Fruit fly (Drosophila melanogaster) whole organism, embryonic: ENCODE measurements around the gene can.

Experiments used
- ATbp ChIP-seq: fragments of 200-800 bp; sonication (Bioruptor generic); optimal IDR thresholded peaks from 2 replicates; lab custom pipeline; 2017; ENCODE audit warnings: missing biosample characterization, mild to moderate bottlenecking, missing genetic modification characterization, missing genetic modification reagents
- B-H2 ChIP-seq: fragments of 200-800 bp; sonication (Bioruptor generic); optimal IDR thresholded peaks from 2 replicates; lab custom pipeline; 2018; ENCODE audit warnings: missing biosample characterization, mild to moderate bottlenecking, missing genetic modification characterization
- CG12391 ChIP-seq: fragments of 200-800 bp; sonication (Bioruptor generic); optimal IDR thresholded peaks from 3 replicates; lab custom pipeline; 2018; ENCODE audit warnings: missing biosample characterization, mild to moderate bottlenecking, missing genetic modification characterization, moderate library complexity
- CG14441 ChIP-seq: fragments of 200-800 bp; sonication (Bioruptor generic); IDR thresholded peaks from 2 replicates; pipeline ENCODE4 v1.3.6; 2022; ENCODE audit warnings: missing biosample characterization, missing genetic modification characterization
- CG14965 ChIP-seq: fragments of 200-800 bp; sonication (Bioruptor generic); optimal IDR thresholded peaks from 2 replicates; lab custom pipeline; 2016; ENCODE audit warnings: missing biosample characterization, missing genetic modification characterization, borderline replicate concordance
- CG15696 ChIP-seq: fragments of 200-800 bp; sonication (Bioruptor generic); optimal IDR thresholded peaks from 2 replicates; lab custom pipeline; 2019; ENCODE audit warnings: missing biosample characterization, mild to moderate bottlenecking, missing genetic modification characterization, moderate library complexity
- CG2199 ChIP-seq: fragments of 200-800 bp; sonication (Bioruptor generic); IDR thresholded peaks from 3 replicates; pipeline ENCODE4 v1.3.6; 2022; ENCODE audit warnings: missing biosample characterization, missing genetic modification characterization
- CG30020 ChIP-seq: fragments of 200-800 bp; optimal IDR thresholded peaks from 2 replicates; lab custom pipeline; 2019; ENCODE audit warnings: missing biosample characterization, mild to moderate bottlenecking, missing genetic modification characterization, moderate library complexity
- CG31365 ChIP-seq: fragments of 200-800 bp; sonication (Bioruptor generic); optimal IDR thresholded peaks from 2 replicates; lab custom pipeline; 2018; ENCODE audit warnings: missing biosample characterization, mild to moderate bottlenecking, missing genetic modification characterization
- CG5245 ChIP-seq: fragments of 200-800 bp; sonication (Bioruptor generic); optimal IDR thresholded peaks from 3 replicates; lab custom pipeline; 2016; ENCODE audit warnings: missing biosample characterization, missing genetic modification characterization
- CG6654 ChIP-seq: fragments of 200-800 bp; sonication (Bioruptor generic); optimal IDR thresholded peaks from 2 replicates; lab custom pipeline; 2017; ENCODE audit warnings: missing biosample characterization, mild to moderate bottlenecking, missing genetic modification characterization
- CG8290 ChIP-seq, 3 experiments: fragments of 200-800 bp; sonication (Bioruptor generic); optimal IDR thresholded peaks; 2 replicates each; lab custom pipeline; 2016 to 2019; ENCODE audit warnings: missing biosample characterization in 3 of 3, missing genetic modification characterization in 3 of 3, mild to moderate bottlenecking in 2 of 3, moderate library complexity in 1 of 3
- CG8765 ChIP-seq: fragments of 200-800 bp; sonication (Bioruptor generic); IDR thresholded peaks from 2 replicates; pipeline ENCODE4 v1.3.6; 2022; ENCODE audit warnings: missing biosample characterization, missing genetic modification characterization
- CTCF ChIP-seq: fragments of 200-800 bp; sonication (Bioruptor generic); optimal IDR thresholded peaks from 2 replicates; lab custom pipeline; 2017; ENCODE audit warnings: missing biosample characterization, mild to moderate bottlenecking, missing genetic modification characterization, moderate library complexity
- CrebB ChIP-seq: fragments of 200-800 bp; sonication (Bioruptor generic); optimal IDR thresholded peaks from 3 replicates; lab custom pipeline; 2018; ENCODE audit warnings: missing biosample characterization, mild to moderate bottlenecking, missing genetic modification characterization
- H15 ChIP-seq: fragments of 200-800 bp; sonication (Bioruptor generic); IDR thresholded peaks from 3 replicates; pipeline ENCODE4 v1.3.6; 2022; ENCODE audit warnings: missing biosample characterization, missing genetic modification characterization
- HLH3B ChIP-seq: fragments of 200-800 bp; sonication (Bioruptor generic); IDR thresholded peaks from 2 replicates; pipeline ENCODE4 v1.3.6; 2022; ENCODE audit warnings: missing biosample characterization, missing genetic modification characterization
- HLH4C ChIP-seq: fragments of 200-800 bp; sonication (Bioruptor generic); IDR thresholded peaks from 3 replicates; pipeline ENCODE4 v1.3.6; 2022; ENCODE audit warnings: missing biosample characterization, missing genetic modification characterization; ENCODE audit not compliant: partially characterized antibody
- HmgD ChIP-seq: fragments of 200-800 bp; sonication (Bioruptor generic); optimal IDR thresholded peaks from 3 replicates; lab custom pipeline; 2016; ENCODE audit warnings: missing biosample characterization, missing genetic modification characterization
- Hr78 ChIP-seq, 2 experiments: fragments of 200-800 bp in 1 of 2; fragments of >200 bp in 1 of 2; sonication (Bioruptor generic) in 1 of 2; optimal IDR thresholded peaks; 2 replicates each; lab custom pipeline; 2017 to 2019; ENCODE audit warnings: missing biosample characterization in 2 of 2, missing genetic modification characterization in 2 of 2, mild to moderate bottlenecking in 1 of 2, moderate library complexity in 1 of 2
- Jarid2 ChIP-seq: fragments of 200-800 bp; sonication (Bioruptor generic); optimal IDR thresholded peaks from 3 replicates; lab custom pipeline; 2017; ENCODE audit warnings: mild to moderate bottlenecking, missing biosample characterization, missing genetic modification reagents, missing genetic modification characterization
- Meics ChIP-seq: fragments of 200-800 bp; sonication (Bioruptor generic); optimal IDR thresholded peaks from 2 replicates; lab custom pipeline; 2017; ENCODE audit warnings: missing biosample characterization, mild to moderate bottlenecking, missing genetic modification characterization
- Mrtf ChIP-seq: fragments of 200-800 bp; sonication (Bioruptor generic); IDR thresholded peaks from 3 replicates; pipeline ENCODE4 v1.3.6; 2022; ENCODE audit warnings: missing biosample characterization, missing genetic modification characterization
- Myb ChIP-seq: fragments of 200-800 bp; sonication (Bioruptor generic); optimal IDR thresholded peaks from 2 replicates; lab custom pipeline; 2016; ENCODE audit warnings: missing biosample characterization, missing genetic modification characterization
- Nf-YB ChIP-seq: fragments of 200-800 bp; sonication (Bioruptor generic); optimal IDR thresholded peaks from 3 replicates; lab custom pipeline; 2019; ENCODE audit warnings: missing biosample characterization, mild to moderate bottlenecking, missing genetic modification characterization, moderate library complexity
- Nf-YC ChIP-seq: fragments of 200-800 bp; optimal IDR thresholded peaks from 3 replicates; lab custom pipeline; 2019; ENCODE audit warnings: missing biosample characterization, mild to moderate bottlenecking, missing genetic modification characterization, moderate library complexity
- Six4 ChIP-seq: fragments of 200-800 bp; sonication (Bioruptor generic); optimal IDR thresholded peaks from 2 replicates; lab custom pipeline; 2016; ENCODE audit warnings: missing biosample characterization, missing genetic modification characterization
- ac ChIP-seq: fragments of 200-800 bp; sonication (Bioruptor generic); optimal IDR thresholded peaks from 3 replicates; lab custom pipeline; 2017; ENCODE audit warnings: missing biosample characterization, mild to moderate bottlenecking, missing genetic modification characterization
- ara ChIP-seq: fragments of 200-800 bp; sonication (Bioruptor generic); IDR thresholded peaks from 2 replicates; pipeline ENCODE4 v1.3.6; 2022; ENCODE audit warnings: missing biosample characterization, missing genetic modification characterization
- btn ChIP-seq: fragments of 200-800 bp; sonication (Bioruptor generic); optimal IDR thresholded peaks from 2 replicates; lab custom pipeline; 2016; ENCODE audit warnings: missing biosample characterization, missing genetic modification characterization
- cad ChIP-seq: fragments of >200 bp; optimal IDR thresholded peaks from 2 replicates; lab custom pipeline; 2017; ENCODE audit warnings: missing biosample characterization, missing genetic modification characterization
- cg ChIP-seq: fragments of 200-800 bp; sonication (Bioruptor generic); optimal IDR thresholded peaks from 3 replicates; lab custom pipeline; 2019; ENCODE audit warnings: missing biosample characterization, mild to moderate bottlenecking, missing genetic modification characterization, moderate library complexity
- chn ChIP-seq: fragments of 200-800 bp; sonication (Bioruptor generic); optimal IDR thresholded peaks from 2 replicates; lab custom pipeline; 2016; ENCODE audit warnings: missing biosample characterization, missing genetic modification characterization
- disco-r ChIP-seq: fragments of 200-800 bp; sonication (Bioruptor generic); optimal IDR thresholded peaks from 2 replicates; lab custom pipeline; 2016; ENCODE audit warnings: missing biosample characterization, missing genetic modification characterization
- esg ChIP-seq: fragments of 200-800 bp; sonication (Bioruptor generic); conservative IDR thresholded peaks from 2 replicates; pipeline ENCODE4 v1.3.6; 2022; ENCODE audit warnings: missing biosample characterization, missing genetic modification characterization
- fd102C ChIP-seq: fragments of 200-800 bp; sonication (Bioruptor generic); optimal IDR thresholded peaks from 2 replicates; lab custom pipeline; 2018; ENCODE audit warnings: missing biosample characterization, mild to moderate bottlenecking, missing genetic modification characterization, moderate library complexity
- fru ChIP-seq: fragments of >200 bp; optimal IDR thresholded peaks from 2 replicates; lab custom pipeline; 2017
- insv ChIP-seq, 2 experiments: fragments of 200-800 bp; sonication (Bioruptor generic); optimal IDR thresholded peaks; 3 replicates each; lab custom pipeline; 2016 to 2018; ENCODE audit warnings: missing biosample characterization in 2 of 2, missing genetic modification characterization in 2 of 2
- onecut ChIP-seq: fragments of 200-800 bp; sonication (Bioruptor generic); IDR thresholded peaks from 2 replicates; pipeline ENCODE4 v1.3.6; 2022; ENCODE audit warnings: missing biosample characterization, missing genetic modification characterization
- sna ChIP-seq: fragments of 200-800 bp; sonication (Bioruptor generic); IDR thresholded peaks from 2 replicates; pipeline ENCODE4 v1.3.6; 2022; ENCODE audit warnings: missing biosample characterization, missing genetic modification characterization; ENCODE audit not compliant: partially characterized antibody
- sqz ChIP-seq: fragments of 200-800 bp; sonication (Bioruptor generic); optimal IDR thresholded peaks from 3 replicates; lab custom pipeline; 2018; ENCODE audit warnings: missing biosample characterization, mild to moderate bottlenecking, missing genetic modification characterization
- stwl ChIP-seq: fragments of 200-800 bp; sonication (Bioruptor generic); optimal IDR thresholded peaks from 3 replicates; lab custom pipeline; 2018; ENCODE audit warnings: missing biosample characterization, mild to moderate bottlenecking, missing genetic modification characterization, moderate library complexity
- tll ChIP-seq, 2 experiments: fragments of 200-800 bp in 1 of 2; fragments of >200 bp in 1 of 2; sonication (Bioruptor generic) in 1 of 2; optimal IDR thresholded peaks; 2 replicates each; lab custom pipeline; 2017 to 2019; ENCODE audit warnings: missing biosample characterization in 2 of 2, missing genetic modification characterization in 2 of 2, mild to moderate bottlenecking in 1 of 2, moderate library complexity in 1 of 2
- vnd ChIP-seq: fragments of 200-800 bp; sonication (Bioruptor generic); IDR thresholded peaks from 3 replicates; pipeline ENCODE4 v1.3.6; 2022; ENCODE audit warnings: missing biosample characterization, missing genetic modification characterization; ENCODE audit not compliant: partially characterized antibody
- wek ChIP-seq: fragments of 200-800 bp; sonication (Bioruptor generic); optimal IDR thresholded peaks from 3 replicates; lab custom pipeline; 2018; ENCODE audit warnings: missing biosample characterization, mild to moderate bottlenecking, missing genetic modification characterization, moderate library complexity
- yki ChIP-seq: fragments of >200 bp; optimal IDR thresholded peaks from 3 replicates; lab custom pipeline; 2018
- zen ChIP-seq: fragments of 200-800 bp; sonication (Bioruptor generic); optimal IDR thresholded peaks from 3 replicates; lab custom pipeline; 2018; ENCODE audit warnings: missing biosample characterization, mild to moderate bottlenecking, missing genetic modification characterization, moderate library complexity

Gene can

DNA sequence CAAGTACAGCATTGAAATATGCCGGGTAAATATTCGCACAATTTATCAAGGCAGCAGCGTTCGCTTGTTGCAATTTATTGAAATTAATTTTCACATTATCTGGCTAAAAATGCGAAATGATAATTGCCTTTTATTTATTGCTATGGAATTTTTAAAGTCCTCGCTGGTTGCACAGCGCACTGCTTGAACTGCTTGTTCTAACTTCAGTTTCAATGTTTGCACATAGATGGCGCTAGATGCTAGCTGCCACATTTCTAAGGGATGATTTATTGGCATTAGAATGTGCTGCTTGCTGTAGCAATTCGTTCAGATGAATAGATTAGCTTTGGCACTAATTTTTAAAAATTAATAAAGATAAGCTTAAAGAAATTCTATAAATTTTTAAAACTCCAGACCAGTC is 18.0 kb upstream of the can start (continued):
- peak; percentile 8 for TF ChIP-seq Jarid2
- peak; percentile 22 for TF ChIP-seq CG14965 (GFP tag; lab: Kevin White, UChicago)
- TF ChIP-seq CG31365, result peak; percentile 98
- no peak for TF ChIP-seq btn (GFP tag; lab: Kevin White, UChicago)
- no peak for TF ChIP-seq Myb (GFP tag; lab: Kevin White, UChicago)
- TF ChIP-seq tll (GFP tag; optimal IDR thresholded peaks at IDR 0.05; lab: Kevin White, UChicago), result peak in 1 of 2 experiments; percentile 11
- TF ChIP-seq HmgD (GFP tag; lab: Kevin White, UChicago), result peak; percentile 52
- TF ChIP-seq onecut (GFP tag; lab: Robert Waterston, UW), result 0 out of 2 replicates have a peak, but pooled peaks have one; percentile 21
- no peak for TF ChIP-seq B-H2 (GFP tag; lab: Kevin White, UChicago)

dm6 chr3L:10283946-10284345 is 17.0 kb upstream of the can start:
- TF ChIP-seq H15 (GFP tag; lab: Robert Waterston, UW) (no peak), fru (lab: Kevin White, UChicago) (no peak), chn (GFP tag; lab: Kevin White, UChicago) (no peak), CG31365 (no peak), Hr78 (GFP tag; optimal IDR thresholded peaks at IDR 0.05; lab: Kevin White, UChicago) (no peak), sqz (GFP tag; lab: Kevin White, UChicago) (no peak), wek (GFP tag; lab: Kevin White, UChicago) (no peak), CG14441 (GFP tag; lab: Robert Waterston, UW) (no peak), yki (lab: Kevin White, UChicago) (no peak), Meics (no peak), vnd (no peak), disco-r (GFP tag; lab: Kevin White, UChicago) (no peak), ATbp (GFP tag; lab: Kevin White, UChicago) (no peak), Mrtf (GFP tag; lab: Robert Waterston, UW) (no peak), CG30020 (tag; lab: Kevin White, UChicago) (no peak), CG12391 (no peak), HLH4C (GFP tag; lab: Robert Waterston, UW) (no peak)
- TF ChIP-seq, all 482 proteins: peak for 0

DNA sequence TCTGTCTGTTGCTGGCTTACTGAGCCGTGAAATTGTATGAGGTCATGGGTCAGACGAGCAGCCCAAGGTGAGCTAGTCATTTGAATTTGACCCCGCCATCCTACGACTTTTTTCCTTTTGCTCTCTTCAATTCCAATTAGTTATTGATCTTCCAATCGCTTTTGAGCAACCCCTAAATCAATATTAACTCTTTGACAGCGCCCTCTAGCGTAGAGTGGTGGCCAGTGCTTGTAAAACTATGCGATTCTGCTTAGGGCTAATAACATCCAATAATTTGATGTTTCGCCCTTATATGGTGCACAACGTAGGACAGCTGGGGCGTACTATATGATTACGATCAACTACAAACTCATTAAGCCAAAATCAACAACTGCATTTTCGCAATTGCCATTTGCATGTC is 14.9 kb upstream of the can start:
- TF ChIP-seq CG5245 (peak; percentile 1), onecut (GFP tag; lab: Robert Waterston, UW) (peak; percentile 69), Jarid2 (peak; percentile 36), CG15696 (tag; lab: Kevin White, UChicago) (peak; percentile 54), HLH3B (GFP tag; lab: Robert Waterston, UW) (no peak), ara (GFP tag; lab: Robert Waterston, UW) (0 out of 2 replicates have a peak, but pooled peaks have one; percentile 27), stwl (peak; percentile 43), insv (GFP tag; optimal IDR thresholded peaks at IDR 0.05; lab: Kevin White, UChicago) (peak in 1 of 2 experiments; percentile 77), esg (GFP tag; lab: Robert Waterston, UW) (no peak), HLH4C (GFP tag; lab: Robert Waterston, UW) (0 out of 3 replicates have a peak, but pooled peaks have one; percentile 11), Nf-YC (tag; lab: Kevin White, UChicago) (peak; percentile 46), cg (GFP tag; lab: Kevin White, UChicago) (no peak), ac (peak; percentile 25), sna (GFP tag; lab: Robert Waterston, UW) (no peak), Mrtf (GFP tag; lab: Robert Waterston, UW) (0 out of 3 replicates have a peak, but pooled peaks have one; percentile 6), CG31365 (peak; percentile 49), zen (peak; percentile 71), CG8765 (GFP tag; lab: Robert Waterston, UW) (peak; percentile 34; the same call in 1 of the 2 replicates), fd102C (GFP tag; lab: Kevin White, UChicago) (no peak), CG14965 (GFP tag; lab: Kevin White, UChicago) (peak; percentile 94), Nf-YB (GFP tag; lab: Kevin White, UChicago) (peak; percentile 80), CrebB (tag; lab: Kevin White, UChicago) (no peak), Six4 (GFP tag; lab: Kevin White, UChicago) (no peak), CTCF (peak; percentile 88), CG2199 (GFP tag; lab: Robert Waterston, UW) (peak; percentile 74; the same call in 1 of the 3 replicates), CG8290 (GFP tag; optimal IDR thresholded peaks at IDR 0.05; lab: Kevin White, UChicago) (peak; percentile 39), CG8290 (tag; optimal IDR thresholded peaks at IDR 0.05; lab: Kevin White, UChicago) (no peak), cad (GFP tag; lab: Kevin White, UChicago) (peak; percentile 70), CG6654 (GFP tag; lab: Kevin White, UChicago) (peak; percentile 97)
